Worm (Caenorhabditis elegans) whole organism, L1 larva: Measurements from ENCODE around the gene C05C10.2.

Experiments used
- aha-1 ChIP-seq: fragments of 150-350 bp; optimal IDR thresholded peaks from 2 replicates; lab custom pipeline; 2014; ENCODE audit warnings: missing biosample characterization, missing genetic modification characterization
- alr-1 ChIP-seq: fragments of 200-800 bp; sonication (Bioruptor generic); optimal IDR thresholded peaks from 2 replicates; lab custom pipeline; 2018; ENCODE audit warnings: borderline replicate concordance, mild to moderate bottlenecking, missing genetic modification characterization, missing compliant biosample characterization
- ama-1 ChIP-seq: fragments of 150-350 bp; optimal IDR thresholded peaks from 2 replicates; lab custom pipeline; 2014
- blmp-1 ChIP-seq: fragments of 150-350 bp; optimal IDR thresholded peaks from 2 replicates; lab custom pipeline; 2014; ENCODE audit warnings: missing biosample characterization, missing genetic modification characterization
- ceh-8 ChIP-seq: fragments of 200-800 bp; sonication (Bioruptor generic); optimal IDR thresholded peaks from 2 replicates; lab custom pipeline; 2018; ENCODE audit warnings: mild to moderate bottlenecking, missing genetic modification characterization, moderate library complexity, missing compliant biosample characterization
- ceh-82 ChIP-seq, 3 experiments: fragments of 150-350 bp in 1 of 3; sonication (generic microtip) in 2 of 3; optimal IDR thresholded peaks; 2 replicates each; lab custom pipeline; 2014 to 2017; ENCODE audit warnings: missing biosample characterization in 3 of 3, missing genetic modification characterization in 3 of 3
- ces-1 ChIP-seq: fragments of 150-350 bp; optimal IDR thresholded peaks from 2 replicates; lab custom pipeline; 2014; ENCODE audit warnings: missing biosample characterization, missing genetic modification reagents, missing genetic modification characterization
- dpl-1 ChIP-seq, 3 experiments: fragments of 150-350 bp in 2 of 3; sonication (generic microtip) in 1 of 3; optimal IDR thresholded peaks; 2 replicates each; lab custom pipeline; 2014 to 2017; ENCODE audit warnings: missing biosample characterization in 3 of 3, missing genetic modification characterization in 3 of 3, missing genetic modification reagents in 3 of 3
- efl-1 ChIP-seq, 4 experiments: fragments of 150-350 bp; optimal IDR thresholded peaks in 3 of 4; peaks in 1 of 4; 1 replicate in 1 of 4; 2 replicates in 3 of 4; lab custom pipeline; 2014; ENCODE audit warnings: missing biosample characterization in 2 of 4, missing genetic modification characterization in 2 of 4, missing genetic modification reagents in 2 of 4
- egl-27 ChIP-seq, 2 experiments: fragments of 150-350 bp in 1 of 2; sonication (generic microtip); optimal IDR thresholded peaks; 3 replicates each; lab custom pipeline; 2017 to 2018; ENCODE audit warnings: missing biosample characterization in 2 of 2, missing genetic modification characterization in 2 of 2, missing genetic modification reagents in 2 of 2
- elt-2 ChIP-seq: sonication (generic microtip); optimal IDR thresholded peaks from 2 replicates; lab custom pipeline; 2016; ENCODE audit warnings: missing genetic modification characterization, mild to moderate bottlenecking, inconsistent platforms, missing compliant biosample characterization, missing genetic modification reagents
- elt-3 ChIP-seq, 6 experiments: fragments of 150-350 bp in 1 of 6; sonication (generic microtip); optimal IDR thresholded peaks; 2 replicates each; lab custom pipeline; 2017 to 2018; ENCODE audit warnings: missing biosample characterization in 6 of 6, missing genetic modification characterization in 6 of 6, inconsistent platforms in 1 of 6
- hlh-17 ChIP-seq: fragments of 200-800 bp; sonication (Bioruptor generic); optimal IDR thresholded peaks from 2 replicates; lab custom pipeline; 2018; ENCODE audit warnings: missing genetic modification characterization, mild to moderate bottlenecking, missing compliant biosample characterization, moderate library complexity, borderline replicate concordance
- irx-1 ChIP-seq: sonication (generic microtip); optimal IDR thresholded peaks from 2 replicates; lab custom pipeline; 2016; ENCODE audit warnings: missing genetic modification characterization, missing compliant biosample characterization
- jun-1 ChIP-seq: fragments of 150-350 bp; optimal IDR thresholded peaks from 2 replicates; lab custom pipeline; 2014; ENCODE audit warnings: missing biosample characterization, missing genetic modification reagents, missing genetic modification characterization
- lin-13 ChIP-seq: fragments of 150-350 bp; optimal IDR thresholded peaks from 2 replicates; lab custom pipeline; 2014; ENCODE audit warnings: missing biosample characterization, missing genetic modification reagents, missing genetic modification characterization
- lin-35 ChIP-seq, 2 experiments: fragments of 150-350 bp; optimal IDR thresholded peaks; 2 replicates each; lab custom pipeline; 2014; ENCODE audit warnings: missing biosample characterization in 2 of 2, missing genetic modification characterization in 2 of 2, missing genetic modification reagents in 2 of 2
- lin-39 ChIP-seq: fragments of 150-350 bp; optimal IDR thresholded peaks from 2 replicates; lab custom pipeline; 2014; ENCODE audit warnings: missing biosample characterization, missing genetic modification reagents, missing genetic modification characterization
- lir-3 ChIP-seq: sonication (generic microtip); optimal IDR thresholded peaks from 2 replicates; lab custom pipeline; 2016; ENCODE audit warnings: mild to moderate bottlenecking, missing genetic modification characterization, moderate library complexity, missing compliant biosample characterization; ENCODE audit not compliant: poor library complexity
- lsy-2 ChIP-seq, 2 experiments: fragments of 150-350 bp; optimal IDR thresholded peaks; 2 replicates each; lab custom pipeline; 2014; ENCODE audit warnings: missing biosample characterization in 2 of 2, missing genetic modification characterization in 2 of 2
- mab-9 ChIP-seq: fragments of 200-800 bp; sonication (Bioruptor generic); IDR thresholded peaks from 2 replicates; pipeline ENCODE4 v1.3.6; 2022; ENCODE audit warnings: missing genetic modification reagents, missing genetic modification characterization, missing compliant biosample characterization
- mef-2 ChIP-seq: fragments of 150-350 bp; optimal IDR thresholded peaks from 2 replicates; lab custom pipeline; 2014; ENCODE audit warnings: missing biosample characterization, missing genetic modification characterization
- mep-1 ChIP-seq: fragments of 150-350 bp; optimal IDR thresholded peaks from 2 replicates; lab custom pipeline; 2014; ENCODE audit warnings: missing biosample characterization, missing genetic modification characterization
- nhr-11 ChIP-seq: fragments of 150-350 bp; optimal IDR thresholded peaks from 2 replicates; lab custom pipeline; 2014; ENCODE audit warnings: missing biosample characterization, missing genetic modification characterization
- nhr-12 ChIP-seq: sonication (generic microtip); optimal IDR thresholded peaks from 2 replicates; lab custom pipeline; 2017; ENCODE audit warnings: missing biosample characterization, missing genetic modification characterization
- nhr-19 ChIP-seq: fragments of 200-800 bp; sonication (Bioruptor generic); conservative IDR thresholded peaks from 2 replicates; pipeline ENCODE4 v1.3.6; 2022; ENCODE audit warnings: missing genetic modification characterization, missing compliant biosample characterization
- nhr-20 ChIP-seq: sonication (generic microtip); optimal IDR thresholded peaks from 2 replicates; lab custom pipeline; 2016; ENCODE audit warnings: mild to moderate bottlenecking, missing genetic modification characterization, missing compliant biosample characterization
- nhr-237 ChIP-seq: fragments of 150-350 bp; optimal IDR thresholded peaks from 2 replicates; lab custom pipeline; 2014; ENCODE audit warnings: missing biosample characterization, missing genetic modification characterization
- nhr-28 ChIP-seq: fragments of 150-350 bp; optimal IDR thresholded peaks from 2 replicates; lab custom pipeline; 2014; ENCODE audit warnings: missing biosample characterization, missing genetic modification characterization
- nhr-47 ChIP-seq: sonication (generic microtip); optimal IDR thresholded peaks from 2 replicates; lab custom pipeline; 2016; ENCODE audit warnings: mild to moderate bottlenecking, missing genetic modification characterization, moderate library complexity, missing compliant biosample characterization
- nhr-77 ChIP-seq: fragments of 150-350 bp; optimal IDR thresholded peaks from 2 replicates; lab custom pipeline; 2014; ENCODE audit warnings: missing biosample characterization, missing genetic modification characterization
- nhr-84 ChIP-seq: sonication (generic microtip); optimal IDR thresholded peaks from 2 replicates; lab custom pipeline; 2017; ENCODE audit warnings: missing biosample characterization, missing genetic modification characterization
- nhr-85 ChIP-seq: sonication (generic microtip); peaks from one replicate; lab custom pipeline; 2016; ENCODE audit warnings: missing genetic modification characterization, inconsistent platforms, missing compliant biosample characterization
- nhr-90 ChIP-seq: sonication (generic microtip); optimal IDR thresholded peaks from 2 replicates; lab custom pipeline; 2016; ENCODE audit warnings: mild to moderate bottlenecking, missing genetic modification characterization, missing compliant biosample characterization; ENCODE audit not compliant: poor library complexity
- pag-3 ChIP-seq: sonication (generic microtip); optimal IDR thresholded peaks from 2 replicates; lab custom pipeline; 2017; ENCODE audit warnings: missing genetic modification characterization, mild to moderate bottlenecking, missing compliant biosample characterization, antibody characterized with exemption, borderline replicate concordance; ENCODE audit not compliant: insufficient read depth
- pqm-1 ChIP-seq: sonication (generic microtip); optimal IDR thresholded peaks from 3 replicates; lab custom pipeline; 2017; ENCODE audit warnings: missing biosample characterization, missing genetic modification characterization
- skn-1 ChIP-seq: fragments of 150-350 bp; optimal IDR thresholded peaks from 2 replicates; lab custom pipeline; 2014; ENCODE audit warnings: missing biosample characterization, missing genetic modification characterization
- sox-4 ChIP-seq: sonication (generic microtip); optimal IDR thresholded peaks from 2 replicates; lab custom pipeline; 2016; ENCODE audit warnings: missing genetic modification characterization, missing compliant biosample characterization
- sup-37 ChIP-seq: fragments of 200-800 bp; sonication (Bioruptor generic); optimal IDR thresholded peaks from 2 replicates; lab custom pipeline; 2018; ENCODE audit warnings: mild to moderate bottlenecking, missing genetic modification characterization, missing compliant biosample characterization
- swsn-7 ChIP-seq: sonication (generic microtip); optimal IDR thresholded peaks from 2 replicates; lab custom pipeline; 2016; ENCODE audit warnings: missing genetic modification characterization, missing compliant biosample characterization
- tbx-2 ChIP-seq: sonication (generic microtip); optimal IDR thresholded peaks from 2 replicates; lab custom pipeline; 2016; ENCODE audit warnings: missing genetic modification characterization, missing compliant biosample characterization
- unc-130 ChIP-seq: fragments of 150-350 bp; optimal IDR thresholded peaks from 2 replicates; lab custom pipeline; 2017; ENCODE audit warnings: missing biosample characterization, missing genetic modification characterization, inconsistent platforms
- unc-62 ChIP-seq: fragments of 150-350 bp; optimal IDR thresholded peaks from 2 replicates; lab custom pipeline; 2014; ENCODE audit warnings: missing biosample characterization, missing genetic modification reagents, missing genetic modification characterization
- vab-15 ChIP-seq: sonication (generic microtip); optimal IDR thresholded peaks from 2 replicates; lab custom pipeline; 2017; ENCODE audit warnings: missing genotype, mild to moderate bottlenecking, missing genetic modification characterization, missing compliant biosample characterization
- xbp-1 ChIP-seq: sonication (generic microtip); optimal IDR thresholded peaks from 2 replicates; lab custom pipeline; 2016; ENCODE audit warnings: missing genetic modification characterization, missing compliant biosample characterization
- ztf-11 ChIP-seq, 2 experiments: sonication (generic microtip); optimal IDR thresholded peaks; 2 replicates each; lab custom pipeline; 2016 to 2017; ENCODE audit warnings: missing genetic modification characterization in 2 of 2, missing biosample characterization in 1 of 2, missing compliant biosample characterization in 1 of 2
- ztf-4 ChIP-seq: fragments of 150-350 bp; optimal IDR thresholded peaks from 2 replicates; lab custom pipeline; 2014; ENCODE audit warnings: missing biosample characterization, missing genetic modification characterization

The C05C10.2 gene

DNA sequence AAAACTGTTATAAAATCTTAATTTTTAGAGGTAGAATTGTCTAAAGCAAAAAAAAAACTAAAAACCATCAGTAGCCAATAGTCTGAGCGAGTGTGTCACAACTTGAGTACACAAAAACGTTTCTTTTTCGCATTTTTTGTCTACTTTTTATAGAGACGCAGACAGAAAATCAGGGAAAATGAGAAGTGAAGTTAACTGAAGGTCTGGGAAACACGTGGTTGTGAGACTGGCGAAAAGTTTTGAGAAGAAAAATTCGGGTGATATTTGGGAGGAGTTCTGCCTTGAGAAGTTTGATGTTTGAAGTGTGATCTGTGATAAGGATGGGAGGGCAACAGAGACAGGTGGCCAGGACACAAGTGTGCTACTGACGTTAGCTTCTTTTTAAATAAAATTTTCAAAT lies 15.6 kb downstream of the C05C10.2 start (continued):
- no peak for TF ChIP-seq mef-2 (tag; lab: Kevin White, UChicago)
- peak; percentile 93 for TF ChIP-seq nhr-85 (tag; lab: Kevin White, UChicago)
- TF ChIP-seq hlh-17 (GFP tag; lab: Kevin White, UChicago) = no peak
- peak; percentile 14 to 59 (median 26) for TF ChIP-seq ceh-82 (tag; optimal IDR thresholded peaks at IDR 0.05; lab: Kevin White, UChicago)
- TF ChIP-seq dpl-1 (GFP tag; optimal IDR thresholded peaks at IDR 0.05; lab: Kevin White, UChicago) = peak; percentile 56 to 71 (median 66)
- TF ChIP-seq alr-1 (tag; lab: Kevin White, UChicago) = no peak
- peak; percentile 51 for TF ChIP-seq skn-1 (tag; lab: Kevin White, UChicago)
- no peak for TF ChIP-seq ceh-8 (GFP tag; lab: Kevin White, UChicago)
- TF ChIP-seq vab-15 (tag; lab: Kevin White, UChicago) = no peak
- TF ChIP-seq nhr-19 = peak; percentile 83
- peak; percentile 42 for TF ChIP-seq lin-39 (tag; lab: Kevin White, UChicago)
- no peak for TF ChIP-seq nhr-12
- peak; percentile 60 for TF ChIP-seq ztf-4
- peak; percentile 60 for TF ChIP-seq unc-130
- peak; percentile 37 for TF ChIP-seq nhr-84 (tag; lab: Kevin White, UChicago)
- TF ChIP-seq nhr-11 = peak; percentile 88
- peak; percentile 19 for TF ChIP-seq nhr-237 (tag; lab: Kevin White, UChicago)
- peak; percentile 34 for TF ChIP-seq irx-1 (tag; lab: Kevin White, UChicago)
- TF ChIP-seq blmp-1 = peak; percentile 97
- peak; percentile 11 to 75 for TF ChIP-seq egl-27 (tag; optimal IDR thresholded peaks at IDR 0.05; lab: Kevin White, UChicago)
- peak; percentile 83 for TF ChIP-seq nhr-90 (tag; lab: Kevin White, UChicago)
- peak in 3 of 6 experiments; percentile 70 to 98 (median 75) for TF ChIP-seq elt-3 (tag; optimal IDR thresholded peaks at IDR 0.05; lab: Kevin White, UChicago)
- no peak for TF ChIP-seq aha-1
- TF ChIP-seq lsy-2 (tag; optimal IDR thresholded peaks at IDR 0.05; lab: Kevin White, UChicago) = peak; percentile 80 to 89
- TF ChIP-seq mep-1 = peak; percentile 87
- peak; percentile 94 for TF ChIP-seq nhr-20 (tag; lab: Kevin White, UChicago)
- TF ChIP-seq unc-62 (GFP tag; lab: Kevin White, UChicago) = no peak
- TF ChIP-seq nhr-28 (tag; lab: Kevin White, UChicago) = no peak
- peak; percentile 41 for TF ChIP-seq ama-1 (lab: Kevin White, UChicago)
- no peak for TF ChIP-seq pag-3 (tag; lab: Kevin White, UChicago)
- no peak for TF ChIP-seq ztf-11 (tag; optimal IDR thresholded peaks at IDR 0.05; lab: Kevin White, UChicago)
- peak; percentile 32 for TF ChIP-seq sup-37 (GFP tag; lab: Kevin White, UChicago)
- no peak for TF ChIP-seq ces-1
- TF ChIP-seq elt-2 = peak; percentile 54
- TF ChIP-seq pqm-1 = no peak
- TF ChIP-seq xbp-1 (tag; lab: Kevin White, UChicago) = peak; percentile 50
- TF ChIP-seq lin-13 (GFP tag; lab: Kevin White, UChicago) = peak; percentile 83
- no peak for TF ChIP-seq jun-1 (tag; lab: Kevin White, UChicago)
- TF ChIP-seq nhr-47 (tag; lab: Kevin White, UChicago) = peak; percentile 75
- peak; percentile 59 for TF ChIP-seq swsn-7 (tag; lab: Kevin White, UChicago)
- TF ChIP-seq mab-9 (GFP tag; lab: Robert Waterston, UW) = no peak
- peak; percentile 80 for TF ChIP-seq tbx-2 (tag; lab: Kevin White, UChicago)
- peak; percentile 78 for TF ChIP-seq nhr-77 (tag; lab: Kevin White, UChicago)

DNA sequence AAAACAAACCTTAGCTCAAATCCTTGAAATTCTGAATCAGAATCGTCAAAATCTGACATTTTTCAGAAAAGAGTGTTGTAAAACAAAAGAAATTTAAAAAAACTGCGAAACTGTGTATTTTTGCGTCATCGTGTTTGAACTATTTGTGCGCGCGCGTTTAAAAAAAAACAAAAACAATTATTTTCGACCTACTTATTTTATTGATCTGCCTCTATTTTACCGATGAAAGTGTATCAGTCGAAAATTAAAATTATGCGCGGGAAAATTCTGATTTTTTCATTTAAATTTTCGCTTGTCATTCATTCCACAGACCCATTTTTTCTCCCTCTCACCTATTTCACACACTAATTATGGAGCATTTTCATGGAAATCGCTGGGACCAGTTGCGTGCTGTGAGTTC lies 16.9 kb downstream of the C05C10.2 start, which contains the start of the genes C05C10.7 and C05C10.5:
Gene C05C10.7, minus strand, starts transcription at position 95 of the 400 bp plus-strand sequence.
Gene C05C10.5, plus strand, starts transcription at position 164 of the 400 bp plus-strand sequence.
- TF ChIP-seq sox-4 (tag; lab: Kevin White, UChicago) = no peak
- TF ChIP-seq nhr-84 (tag; lab: Kevin White, UChicago) = no peak
- no peak for TF ChIP-seq lir-3
- TF ChIP-seq lin-35 (GFP tag; optimal IDR thresholded peaks at IDR 0.05; lab: Kevin White, UChicago) = no peak
- TF ChIP-seq efl-1 (optimal IDR thresholded peaks at IDR 0.05; lab: Kevin White, UChicago) = peak in 1 of 2 experiments; percentile 10
- peak in 1 of 2 experiments; percentile 58 for TF ChIP-seq efl-1 (GFP tag; optimal IDR thresholded peaks at IDR 0.05 in 1 of 2; lab: Kevin White, UChicago)
- TF ChIP-seq mep-1 = no peak
